Worm (Caenorhabditis elegans): ENCODE data around the gene F56A8.9.
A peak's percentile ranks its signal among the peaks of the same experiment; 100 is the strongest.

The F56A8.9 gene

ce11 chrIII:13268856-13269255, 14.4 kb downstream of the F56A8.9 start, which contains the start of gene cpf-2:
TSS of gene cpf-2 (minus strand) at chrIII:13268883.
- TF ChIP-seq let-526 (GFP tag; IDR thresholded peaks at IDR 0.05) (0 out of 2 replicates have a peak, but pooled peaks have one; percentile 10), Y53G8AR.9 (GFP tag; conservative IDR thresholded peaks at IDR 0.05) (0 out of 2 replicates have a peak, but pooled peaks have one; percentile 29), nhr-90 (tag; optimal IDR thresholded peaks at IDR 0.05) (no peak), pha-4 (tag; optimal IDR thresholded peaks at IDR 0.05) (no peak), mcd-1 (GFP tag; IDR thresholded peaks at IDR 0.05) (peak; percentile 70), zfh-2 (GFP tag; conservative IDR thresholded peaks at IDR 0.05) (no peak; the same call in 1 of the 2 replicates), F49E8.2 (tag; optimal IDR thresholded peaks at IDR 0.05; ENCODE audit: insufficient read depth) (peak; percentile 17), K11D2.4 (GFP tag; IDR thresholded peaks at IDR 0.05) (0 out of 2 replicates have a peak, but pooled peaks have one; percentile 27), ztf-6 (GFP tag; IDR thresholded peaks at IDR 0.05) (0 out of 2 replicates have a peak, but pooled peaks have one; percentile 15), snpc-3.4 (tag; optimal IDR thresholded peaks at IDR 0.05) (peak; percentile 45), Y53F4B.3 (GFP tag; IDR thresholded peaks at IDR 0.05) (no peak), F33H1.4 (GFP tag; IDR thresholded peaks at IDR 0.05) (peak; percentile 37), dpl-1 (GFP tag; optimal IDR thresholded peaks at IDR 0.05) (no peak), Y79H2A.3 (GFP tag; conservative IDR thresholded peaks at IDR 0.05) (no peak), lin-26 (GFP tag; IDR thresholded peaks at IDR 0.05) (0 out of 2 replicates have a peak, but pooled peaks have one; percentile 26), ceh-100 (GFP tag; IDR thresholded peaks at IDR 0.05) (peak; percentile 58), let-607 (tag; optimal IDR thresholded peaks at IDR 0.05) (peak in 1 of 2 experiments; percentile 51), fkh-3 (tag; optimal IDR thresholded peaks at IDR 0.05) (no peak), ceh-40 (GFP tag; IDR thresholded peaks at IDR 0.05) (peak; percentile 19; the same call in 1 of the 2 replicates), K12H6.12 (tag; optimal IDR thresholded peaks at IDR 0.05) (no peak), Y67H2A.10 (GFP tag; conservative IDR thresholded peaks at IDR 0.05) (no peak), B0035.1 (tag; optimal IDR thresholded peaks at IDR 0.05) (no peak), tlf-1 (GFP tag; optimal IDR thresholded peaks at IDR 0.05) (peak; percentile 14), snpc-1.3 (tag; optimal IDR thresholded peaks at IDR 0.05; ENCODE audit: insufficient read depth) (peak; percentile 62), pbrm-1 (GFP tag; IDR thresholded peaks at IDR 0.05) (peak; percentile 61; the same call in 1 of the 2 replicates), F57A8.1 (GFP tag; optimal IDR thresholded peaks at IDR 0.05) (no peak), atf-7 (tag; optimal IDR thresholded peaks at IDR 0.05) (peak; percentile 48), Y95B8A.8 (GFP tag; IDR thresholded peaks at IDR 0.05) (no peak), madf-8 (GFP tag; conservative IDR thresholded peaks at IDR 0.05) (peak; percentile 31; the same call in 1 of the 2 replicates), ztf-26 (tag; optimal IDR thresholded peaks at IDR 0.05) (peak; percentile 22), dox-1 (GFP tag; IDR thresholded peaks at IDR 0.05) (peak; percentile 79), xnd-1 (tag; optimal IDR thresholded peaks at IDR 0.05) (no peak), tbx-9 (tag; optimal IDR thresholded peaks at IDR 0.05; ENCODE audit: borderline replicate concordance) (no peak), madf-3 (GFP tag; IDR thresholded peaks at IDR 0.05) (peak; percentile 81; the same call in 1 of the 2 replicates), D2030.7 (GFP tag; IDR thresholded peaks at IDR 0.05) (0 out of 2 replicates have a peak, but pooled peaks have one; percentile 24), him-1 (tag; optimal IDR thresholded peaks at IDR 0.05) (peak; percentile 84), ztf-28 (GFP tag; IDR thresholded peaks at IDR 0.05) (no peak), rpc-1 (optimal IDR thresholded peaks at IDR 0.05) (peak; percentile 52), rpc-1 (tag; optimal IDR thresholded peaks at IDR 0.05) (no peak), lsl-1 (GFP tag; optimal IDR thresholded peaks at IDR 0.05) (peak; percentile 30), cebp-2 (GFP tag; IDR thresholded peaks at IDR 0.05) (no peak), snpc-4 (GFP tag; optimal IDR thresholded peaks at IDR 0.05) (no peak), snpc-4 (tag; optimal IDR thresholded peaks at IDR 0.05) (peak in 2 of 4 experiments; percentile 15 to 22), ccch-3 (GFP tag; optimal IDR thresholded peaks at IDR 0.05) (no peak), ceh-27 (GFP tag; optimal IDR thresholded peaks at IDR 0.05) (peak; percentile 20), akir-1 (GFP tag; optimal IDR thresholded peaks at IDR 0.05) (no peak), rec-8 (tag; optimal IDR thresholded peaks at IDR 0.05) (no peak), F22D6.2 (tag; optimal IDR thresholded peaks at IDR 0.05) (no peak)

Measured in whole organism, young adult.